Worm (Caenorhabditis elegans) whole organism, young adult: ENCODE results near the gene W04H10.2.
"Not testable (repeated sequence)": the region's sequence is repeated elsewhere in the genome, so short reads cannot be mapped to it uniquely, and the experiment has no call there.

Source experiments
- B0336.3 ChIP-seq: fragments of 200-800 bp; sonication (Bioruptor generic); IDR thresholded peaks from 2 replicates; pipeline ENCODE4 v1.3.6; 2022; ENCODE audit warnings: missing genetic modification characterization, missing compliant biosample characterization
- F22D6.2 ChIP-seq: sonication (generic microtip); optimal IDR thresholded peaks from 2 replicates; lab custom pipeline; 2016; ENCODE audit warnings: mild to moderate bottlenecking, missing genetic modification characterization, missing compliant biosample characterization
- F49E8.2 ChIP-seq: sonication (generic microtip); optimal IDR thresholded peaks from 3 replicates; lab custom pipeline; 2017; ENCODE audit warnings: missing genetic modification characterization, mild to moderate bottlenecking, missing compliant biosample characterization, antibody characterized with exemption, moderate library complexity; ENCODE audit not compliant: insufficient read depth
- F57C9.4 ChIP-seq: sonication (generic microtip); optimal IDR thresholded peaks from 2 replicates; lab custom pipeline; 2017; ENCODE audit warnings: mild to moderate bottlenecking, missing genetic modification characterization, missing compliant biosample characterization
- Y53G8AR.9 ChIP-seq: fragments of 200-800 bp; sonication (Bioruptor generic); conservative IDR thresholded peaks from 2 replicates; pipeline ENCODE4 v1.3.6; 2022; ENCODE audit warnings: missing genetic modification reagents, missing genetic modification characterization, missing compliant biosample characterization
- Y79H2A.3 ChIP-seq: fragments of 200-800 bp; sonication (Bioruptor generic); conservative IDR thresholded peaks from 2 replicates; pipeline ENCODE4 v1.3.6; 2022; ENCODE audit warnings: missing genetic modification reagents, missing genetic modification characterization, missing compliant biosample characterization
- ZK185.1 ChIP-seq: sonication (generic microtip); optimal IDR thresholded peaks from 2 replicates; lab custom pipeline; 2016; ENCODE audit warnings: mild to moderate bottlenecking, missing genetic modification characterization, missing compliant biosample characterization; ENCODE audit not compliant: poor library complexity, severe bottlenecking
- ama-1 ChIP-seq, 3 experiments: fragments of 150-350 bp in 1 of 3; sonication (generic microtip) in 2 of 3; optimal IDR thresholded peaks; 2 replicates each; lab custom pipeline; 2014 to 2018; ENCODE audit warnings: missing biosample characterization in 2 of 3, missing genetic modification characterization in 2 of 3, missing genetic modification reagents in 2 of 3
- attf-6 ChIP-seq: fragments of 200-800 bp; sonication (Bioruptor generic); IDR thresholded peaks from 2 replicates; pipeline ENCODE4 v1.3.6; 2022; ENCODE audit warnings: missing genetic modification reagents, missing genetic modification characterization, missing compliant biosample characterization
- cebp-2 ChIP-seq: fragments of 200-800 bp; sonication (Bioruptor generic); IDR thresholded peaks from 2 replicates; pipeline ENCODE4 v1.3.6; 2022; ENCODE audit warnings: missing genetic modification characterization, missing compliant biosample characterization
- chd-7 ChIP-seq: sonication (generic microtip); optimal IDR thresholded peaks from 2 replicates; lab custom pipeline; 2016; ENCODE audit warnings: mild to moderate bottlenecking, missing genetic modification characterization, moderate library complexity, missing compliant biosample characterization
- egl-44 ChIP-seq: fragments of 200-800 bp; sonication (Bioruptor generic); IDR thresholded peaks from 2 replicates; pipeline ENCODE4 v1.3.6; 2022; ENCODE audit warnings: missing genetic modification reagents, missing genetic modification characterization, missing compliant biosample characterization
- ekl-4 ChIP-seq: fragments of 200-800 bp; sonication (Bioruptor generic); IDR thresholded peaks from 2 replicates; pipeline ENCODE4 v1.3.6; 2022; ENCODE audit warnings: missing genetic modification reagents, missing genetic modification characterization, missing compliant biosample characterization
- gei-17 ChIP-seq: fragments of 200-800 bp; sonication (Bioruptor generic); optimal IDR thresholded peaks from 2 replicates; lab custom pipeline; 2018; ENCODE audit warnings: mild to moderate bottlenecking, missing genetic modification characterization, missing compliant biosample characterization
- hlh-12 ChIP-seq: sonication (generic microtip); optimal IDR thresholded peaks from 2 replicates; lab custom pipeline; 2016; ENCODE audit warnings: missing genetic modification characterization, missing compliant biosample characterization
- hlh-26 ChIP-seq: fragments of 200-800 bp; sonication (Bioruptor generic); conservative IDR thresholded peaks from 2 replicates; pipeline ENCODE4 v1.3.6; 2022; ENCODE audit warnings: missing genetic modification reagents, missing genetic modification characterization, missing compliant biosample characterization
- hmg-1.2 ChIP-seq: fragments of 200-800 bp; sonication (Bioruptor generic); IDR thresholded peaks from 2 replicates; pipeline ENCODE4 v1.3.6; 2022; ENCODE audit warnings: missing genetic modification reagents, missing genetic modification characterization, missing compliant biosample characterization
- hmg-20 ChIP-seq: fragments of 200-800 bp; sonication (Bioruptor generic); IDR thresholded peaks from 2 replicates; pipeline ENCODE4 v1.3.6; 2022; ENCODE audit warnings: missing genetic modification reagents, missing genetic modification characterization, missing compliant biosample characterization
- hrde-1 ChIP-seq: sonication (generic microtip); optimal IDR thresholded peaks from 2 replicates; lab custom pipeline; 2016; ENCODE audit warnings: missing genetic modification characterization, mild to moderate bottlenecking, missing compliant biosample characterization, moderate library complexity, missing genotype, missing genetic modification reagents, borderline replicate concordance
- lag-1 ChIP-seq: fragments of 200-800 bp; sonication (Bioruptor generic); IDR thresholded peaks from 2 replicates; pipeline ENCODE4 v1.3.6; 2022; ENCODE audit warnings: missing genetic modification reagents, missing genetic modification characterization, missing compliant biosample characterization
- lin-35 ChIP-seq, 3 experiments: fragments of 150-350 bp in 2 of 3; sonication (generic microtip) in 1 of 3; optimal IDR thresholded peaks; 2 replicates each; lab custom pipeline; 2014 to 2018; ENCODE audit warnings: missing biosample characterization in 3 of 3, missing genetic modification characterization in 3 of 3, missing genetic modification reagents in 3 of 3
- lin-40 ChIP-seq: sonication (generic microtip); optimal IDR thresholded peaks from 2 replicates; lab custom pipeline; 2016; ENCODE audit warnings: missing genetic modification characterization, mild to moderate bottlenecking, missing compliant biosample characterization, missing genotype, missing genetic modification reagents
- lsy-27 ChIP-seq: sonication (generic microtip); optimal IDR thresholded peaks from 2 replicates; lab custom pipeline; 2017; ENCODE audit warnings: missing genetic modification characterization, mild to moderate bottlenecking, missing compliant biosample characterization, antibody characterized with exemption, missing genotype, borderline replicate concordance; ENCODE audit not compliant: insufficient read depth
- madf-3 ChIP-seq: fragments of 200-800 bp; sonication (Bioruptor generic); IDR thresholded peaks from 2 replicates; pipeline ENCODE4 v1.3.6; 2022; ENCODE audit warnings: missing genetic modification reagents, missing genetic modification characterization, missing compliant biosample characterization
- madf-8 ChIP-seq: fragments of 200-800 bp; sonication (Bioruptor generic); conservative IDR thresholded peaks from 2 replicates; pipeline ENCODE4 v1.3.6; 2022; ENCODE audit warnings: missing genetic modification reagents, missing genetic modification characterization, missing compliant biosample characterization
- mxl-1 ChIP-seq: sonication (generic microtip); optimal IDR thresholded peaks from 2 replicates; lab custom pipeline; 2016; ENCODE audit warnings: missing genetic modification characterization, missing compliant biosample characterization
- nfya-2 ChIP-seq: fragments of 200-800 bp; sonication (Bioruptor generic); IDR thresholded peaks from 2 replicates; pipeline ENCODE4 v1.3.6; 2022; ENCODE audit warnings: missing genetic modification reagents, missing genetic modification characterization, missing compliant biosample characterization
- pbrm-1 ChIP-seq: fragments of 200-800 bp; sonication (Bioruptor generic); IDR thresholded peaks from 2 replicates; pipeline ENCODE4 v1.3.6; 2022; ENCODE audit warnings: missing genetic modification reagents, missing genetic modification characterization, missing compliant biosample characterization
- pha-4 ChIP-seq: fragments of 150-350 bp; sonication (generic microtip); optimal IDR thresholded peaks from 2 replicates; lab custom pipeline; 2014; ENCODE audit warnings: missing biosample characterization, missing genetic modification reagents, missing genetic modification characterization
- sdz-38 ChIP-seq: sonication (generic microtip); optimal IDR thresholded peaks from 2 replicates; lab custom pipeline; 2016; ENCODE audit warnings: missing genotype, missing genetic modification characterization, missing compliant biosample characterization
- sea-2 ChIP-seq: fragments of 200-800 bp; sonication (Bioruptor generic); IDR thresholded peaks from 2 replicates; pipeline ENCODE4 v1.3.6; 2022; ENCODE audit warnings: missing genetic modification characterization, missing compliant biosample characterization
- ztf-18 ChIP-seq: sonication (generic microtip); optimal IDR thresholded peaks from 2 replicates; lab custom pipeline; 2016; ENCODE audit warnings: missing genotype, mild to moderate bottlenecking, missing genetic modification characterization, missing compliant biosample characterization
- ztf-22 ChIP-seq: fragments of 200-800 bp; sonication (Bioruptor generic); optimal IDR thresholded peaks from 2 replicates; lab custom pipeline; 2018; ENCODE audit warnings: mild to moderate bottlenecking, missing genetic modification characterization, moderate library complexity, missing compliant biosample characterization
- ztf-25 ChIP-seq: fragments of 200-800 bp; sonication (Bioruptor generic); IDR thresholded peaks from 2 replicates; pipeline ENCODE4 v1.3.6; 2022; ENCODE audit warnings: missing genetic modification reagents, missing genetic modification characterization, missing compliant biosample characterization

Gene W04H10.2

DNA sequence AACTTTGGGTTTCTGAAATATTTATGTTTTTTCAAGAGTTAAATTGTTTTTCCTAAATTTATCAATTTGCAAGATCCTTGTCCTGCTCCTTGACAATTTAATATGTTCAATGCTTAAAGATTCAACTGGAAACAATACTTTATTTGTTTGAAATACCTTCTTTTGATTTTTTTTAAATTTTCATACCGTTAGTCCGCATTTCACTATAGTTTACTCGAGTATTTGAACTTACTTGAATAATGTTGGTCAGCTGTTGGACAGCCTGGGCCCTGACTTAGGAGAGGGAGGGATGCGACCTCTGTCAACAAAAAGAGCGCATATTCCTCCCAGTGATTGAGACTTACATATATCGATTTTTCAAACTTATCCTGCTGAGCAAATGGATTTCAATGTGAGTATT lies 666 bp downstream of the W04H10.2 start, which contains the start of gene W04H10.5:
W04H10.5 (plus strand) TSS at position 301 of the 400 bp plus-strand sequence.
- TF ChIP-seq chd-7 (tag; lab: Kevin White, UChicago), result no peak
- no peak for TF ChIP-seq hrde-1 (tag; lab: Kevin White, UChicago)
- no peak for TF ChIP-seq attf-6 (GFP tag; lab: Robert Waterston, UW)
- no peak for TF ChIP-seq madf-8
- TF ChIP-seq B0336.3, result no peak
- TF ChIP-seq, all 124 proteins: peak for 0

DNA sequence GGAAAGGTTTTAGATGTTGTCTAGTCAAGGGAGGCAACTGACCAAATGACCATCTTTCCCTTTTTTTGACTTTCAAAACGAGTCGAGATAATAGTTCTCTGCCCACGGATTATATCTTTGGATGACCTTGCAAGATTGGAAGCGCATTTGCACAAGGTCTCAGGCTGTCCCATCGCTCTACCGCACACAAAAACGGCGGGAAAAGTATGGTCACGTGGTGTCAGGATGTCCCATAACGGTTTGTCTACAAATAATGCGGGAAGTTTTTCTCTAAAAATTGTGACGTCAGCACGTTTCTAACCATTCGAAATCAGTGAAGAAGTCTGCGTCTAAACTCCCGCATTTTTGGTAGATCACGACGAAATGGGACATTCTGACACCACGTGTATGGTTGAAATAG lies 3.0 kb downstream of the W04H10.2 start, which contains the start of gene W04H10.6:
W04H10.6 (minus strand) TSS at position 101 of the 400 bp plus-strand sequence.
- no peak for TF ChIP-seq nfya-2 (GFP tag; lab: Robert Waterston, UW)
- no peak for TF ChIP-seq Y79H2A.3
- TF ChIP-seq ztf-22, result no peak
- TF ChIP-seq lin-35 (GFP tag; optimal IDR thresholded peaks at IDR 0.05; lab: Kevin White, UChicago), result no peak
- no peak for TF ChIP-seq mxl-1 (tag; lab: Kevin White, UChicago)
- no peak for TF ChIP-seq sea-2 (GFP tag; lab: Robert Waterston, UW)
- TF ChIP-seq ztf-25 (GFP tag; lab: Robert Waterston, UW), result no peak
- TF ChIP-seq F57C9.4 (tag; lab: Kevin White, UChicago), result no peak

DNA sequence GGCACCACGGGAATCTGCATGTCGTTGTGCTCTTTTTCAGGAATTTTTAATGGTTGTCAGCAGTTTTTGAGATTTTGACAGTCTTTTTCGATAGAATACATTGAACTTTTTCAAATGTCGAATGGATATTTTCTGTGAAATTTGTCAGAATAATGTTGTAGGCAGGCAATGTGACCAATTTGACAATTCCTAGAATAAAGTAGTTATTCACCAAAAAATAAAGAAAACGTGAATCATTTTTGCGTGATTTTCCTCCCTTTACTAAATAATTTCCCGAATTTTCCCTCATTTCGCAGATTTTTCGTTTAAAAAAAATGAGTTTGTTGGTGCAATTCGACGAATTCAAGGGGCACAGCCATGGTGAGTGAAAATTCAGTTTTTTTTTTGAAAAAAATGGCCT lies 3.4 kb downstream of the W04H10.2 start, which contains the start of gene W04H10.1:
W04H10.1 (plus strand) TSS at position 301 of the 400 bp plus-strand sequence.
- TF ChIP-seq pbrm-1 (no peak), madf-3 (GFP tag; lab: Robert Waterston, UW) (no peak), egl-44 (GFP tag; lab: Robert Waterston, UW) (no peak), lin-40 (tag; lab: Kevin White, UChicago) (no peak), hrde-1 (tag; lab: Kevin White, UChicago) (no peak)
- TF ChIP-seq, all 124 proteins: peak for 0

DNA sequence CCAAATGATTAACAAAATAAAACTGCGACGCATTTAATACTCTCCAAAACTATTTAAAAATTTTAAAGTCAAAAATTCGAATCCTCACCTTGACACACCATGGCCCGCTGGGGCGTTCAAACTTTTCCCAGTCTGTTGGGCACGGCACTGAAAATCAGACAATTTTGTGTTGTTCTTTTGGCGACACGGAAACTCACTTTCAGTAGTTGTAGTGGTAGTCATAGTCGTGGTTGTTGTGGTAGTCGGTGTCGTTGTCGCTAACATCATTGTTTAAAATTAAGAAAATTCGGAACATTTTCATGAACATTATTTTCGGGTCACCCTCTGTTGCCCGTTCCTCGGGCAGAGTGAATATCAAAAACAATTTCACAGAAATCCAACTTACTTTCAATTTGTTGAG lies 7.0 kb downstream of the W04H10.2 start, which contains the start of gene clec-118:
clec-118 (minus strand) TSS at position 101 of the 400 bp plus-strand sequence.
- not testable (repeated sequence) for TF ChIP-seq lsy-27 (tag; lab: Kevin White, UChicago); hlh-26 (GFP tag; lab: Robert Waterston, UW); F49E8.2 (tag; lab: Kevin White, UChicago)

DNA sequence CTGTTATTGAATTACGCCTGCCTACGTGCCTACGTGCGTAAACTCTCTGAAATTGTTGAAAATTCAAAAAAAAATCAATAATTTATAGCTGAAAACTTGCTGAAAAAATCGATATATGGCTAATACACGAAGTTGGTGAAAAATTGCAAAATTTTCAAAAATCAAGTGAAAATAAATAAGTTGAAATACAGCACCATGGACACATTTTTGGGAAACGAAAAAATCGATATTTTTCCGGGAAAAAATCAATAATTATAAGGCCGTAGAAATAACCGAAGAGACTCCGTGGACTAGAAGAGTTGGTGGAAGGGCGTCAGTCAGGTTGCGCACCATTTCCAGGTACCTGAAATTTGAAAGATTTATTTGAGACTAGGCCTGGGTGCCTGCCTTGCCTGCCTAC lies 9.3 kb downstream of the W04H10.2 start:
- TF ChIP-seq hmg-1.2 (GFP tag; lab: Robert Waterston, UW) (no peak), pha-4 (tag; lab: Kevin White, UChicago) (no peak), ztf-22 (no peak), ztf-25 (GFP tag; lab: Robert Waterston, UW) (no peak), pbrm-1 (no peak), Y53G8AR.9 (GFP tag; lab: Robert Waterston, UW) (no peak), lag-1 (GFP tag; lab: Robert Waterston, UW) (no peak), cebp-2 (GFP tag; lab: Robert Waterston, UW) (no peak), ZK185.1 (tag; lab: Kevin White, UChicago) (no peak), ztf-18 (tag; lab: Kevin White, UChicago) (no peak), F22D6.2 (tag; lab: Kevin White, UChicago) (no peak), lsy-27 (tag; lab: Kevin White, UChicago) (no peak), gei-17 (GFP tag; lab: Kevin White, UChicago) (no peak), sdz-38 (tag; lab: Kevin White, UChicago) (no peak), ama-1 (optimal IDR thresholded peaks at IDR 0.05; lab: Kevin White, UChicago) (no peak), ama-1 (GFP tag; optimal IDR thresholded peaks at IDR 0.05; lab: Kevin White, UChicago) (no peak), hmg-20 (GFP tag; lab: Robert Waterston, UW) (no peak), hlh-12 (tag; lab: Kevin White, UChicago) (no peak), ekl-4 (GFP tag; lab: Robert Waterston, UW) (no peak)
